Fruit fly (Drosophila melanogaster) whole organism, embryonic: ENCODE measurements around the gene CG34269.

Experiments used
- CG10209 ChIP-seq: fragments of 200-800 bp; sonication (Bioruptor generic); optimal IDR thresholded peaks from 3 replicates; lab custom pipeline; 2017; ENCODE audit warnings: missing biosample characterization, mild to moderate bottlenecking, missing genetic modification characterization, missing genetic modification reagents
- CG1024 ChIP-seq: fragments of 200-800 bp; sonication (Bioruptor generic); IDR thresholded peaks from 2 replicates; pipeline ENCODE4 v1.3.6; 2022; ENCODE audit warnings: missing biosample characterization, missing genetic modification characterization
- CG11085 ChIP-seq: fragments of 200-800 bp; sonication (Bioruptor generic); IDR thresholded peaks from 2 replicates; pipeline ENCODE4 v1.3.6; 2022; ENCODE audit warnings: missing biosample characterization, missing genetic modification characterization
- CG11504 ChIP-seq: fragments of 200-800 bp; sonication (Bioruptor generic); optimal IDR thresholded peaks from 3 replicates; lab custom pipeline; 2019; ENCODE audit warnings: missing biosample characterization, mild to moderate bottlenecking, missing genetic modification characterization, moderate library complexity
- CG12769 ChIP-seq: fragments of 200-800 bp; sonication (Bioruptor generic); optimal IDR thresholded peaks from 2 replicates; lab custom pipeline; 2019; ENCODE audit warnings: missing biosample characterization, mild to moderate bottlenecking, missing genetic modification characterization, moderate library complexity
- CG13894 ChIP-seq: fragments of 200-800 bp; sonication (Bioruptor generic); optimal IDR thresholded peaks from 3 replicates; lab custom pipeline; 2018; ENCODE audit warnings: missing biosample characterization, mild to moderate bottlenecking, missing genetic modification characterization, moderate library complexity
- CG15269 ChIP-seq: fragments of 200-800 bp; sonication (Bioruptor generic); optimal IDR thresholded peaks from 2 replicates; lab custom pipeline; 2018; ENCODE audit warnings: missing biosample characterization, mild to moderate bottlenecking, missing genetic modification characterization, moderate library complexity
- CG18599 ChIP-seq: fragments of 200-800 bp; sonication (Bioruptor generic); optimal IDR thresholded peaks from 3 replicates; lab custom pipeline; 2017; ENCODE audit warnings: missing biosample characterization, missing genetic modification characterization, mild to moderate bottlenecking, moderate library complexity, missing genetic modification reagents
- CG2678 ChIP-seq: fragments of 200-800 bp; sonication (Bioruptor generic); optimal IDR thresholded peaks from 3 replicates; lab custom pipeline; 2019; ENCODE audit warnings: missing biosample characterization, mild to moderate bottlenecking, missing genetic modification characterization, moderate library complexity
- CG30403 ChIP-seq: fragments of 200-800 bp; sonication (Bioruptor generic); optimal IDR thresholded peaks from 3 replicates; lab custom pipeline; 2016; ENCODE audit warnings: missing biosample characterization, missing genetic modification characterization
- CG34376 ChIP-seq: fragments of 200-800 bp; sonication (Bioruptor generic); optimal IDR thresholded peaks from 2 replicates; lab custom pipeline; 2018; ENCODE audit warnings: missing biosample characterization, mild to moderate bottlenecking, missing genetic modification characterization
- CG8281 ChIP-seq: fragments of 200-800 bp; sonication (Bioruptor generic); optimal IDR thresholded peaks from 2 replicates; lab custom pipeline; 2018; ENCODE audit warnings: missing biosample characterization, mild to moderate bottlenecking, missing genetic modification characterization, moderate library complexity
- CG8765 ChIP-seq: fragments of 200-800 bp; sonication (Bioruptor generic); IDR thresholded peaks from 2 replicates; pipeline ENCODE4 v1.3.6; 2022; ENCODE audit warnings: missing biosample characterization, missing genetic modification characterization
- D19A ChIP-seq: fragments of 200-800 bp; optimal IDR thresholded peaks from 3 replicates; lab custom pipeline; 2019; ENCODE audit warnings: missing biosample characterization, mild to moderate bottlenecking, missing genetic modification characterization, moderate library complexity
- GATAe ChIP-seq: fragments of 200-800 bp; sonication (Bioruptor generic); conservative IDR thresholded peaks from 2 replicates; pipeline ENCODE4 v1.3.6; 2022; ENCODE audit warnings: missing biosample characterization, missing genetic modification characterization
- Hsf ChIP-seq: fragments of 200-800 bp; sonication (Bioruptor generic); optimal IDR thresholded peaks from 3 replicates; lab custom pipeline; 2016; ENCODE audit warnings: missing biosample characterization, missing genetic modification characterization
- Meics ChIP-seq: fragments of 200-800 bp; sonication (Bioruptor generic); optimal IDR thresholded peaks from 2 replicates; lab custom pipeline; 2017; ENCODE audit warnings: missing biosample characterization, mild to moderate bottlenecking, missing genetic modification characterization
- Oaz ChIP-seq: fragments of 200-800 bp; sonication (Bioruptor generic); IDR thresholded peaks from 2 replicates; pipeline ENCODE4 v1.3.6; 2022; ENCODE audit warnings: missing biosample characterization, missing genetic modification characterization
- Oli ChIP-seq: fragments of 200-800 bp; sonication (Bioruptor generic); optimal IDR thresholded peaks from 2 replicates; lab custom pipeline; 2018; ENCODE audit warnings: missing biosample characterization, mild to moderate bottlenecking, missing genetic modification characterization, moderate library complexity
- ac ChIP-seq: fragments of 200-800 bp; sonication (Bioruptor generic); optimal IDR thresholded peaks from 3 replicates; lab custom pipeline; 2017; ENCODE audit warnings: missing biosample characterization, mild to moderate bottlenecking, missing genetic modification characterization
- caup ChIP-seq: fragments of 200-800 bp; sonication (Bioruptor generic); optimal IDR thresholded peaks from 3 replicates; lab custom pipeline; 2017; ENCODE audit warnings: missing biosample characterization, mild to moderate bottlenecking, missing genetic modification characterization, moderate library complexity; ENCODE audit not compliant: severe bottlenecking
- corto ChIP-seq: fragments of 200-800 bp; sonication (Bioruptor generic); optimal IDR thresholded peaks from 2 replicates; lab custom pipeline; 2016; ENCODE audit warnings: missing biosample characterization, mild to moderate bottlenecking, missing genetic modification characterization, moderate library complexity
- croc ChIP-seq: fragments of 200-800 bp; sonication (Bioruptor generic); conservative IDR thresholded peaks from 3 replicates; pipeline ENCODE4 v1.3.6; 2022; ENCODE audit warnings: missing biosample characterization, missing genetic modification characterization
- crol ChIP-seq: fragments of 200-800 bp; sonication (Bioruptor generic); IDR thresholded peaks from 2 replicates; pipeline ENCODE4 v1.3.6; 2022; ENCODE audit warnings: missing biosample characterization, missing genetic modification characterization
- cwo ChIP-seq: fragments of 200-800 bp; sonication (Bioruptor generic); optimal IDR thresholded peaks from 3 replicates; lab custom pipeline; 2017; ENCODE audit warnings: missing biosample characterization, missing genetic modification characterization, mild to moderate bottlenecking, moderate library complexity, missing genetic modification reagents
- dysf ChIP-seq: fragments of 200-800 bp; sonication (Bioruptor generic); IDR thresholded peaks from 3 replicates; pipeline ENCODE4 v1.3.6; 2022; ENCODE audit warnings: missing biosample characterization, missing genetic modification characterization
- fd3F ChIP-seq: fragments of 200-800 bp; sonication (Bioruptor generic); optimal IDR thresholded peaks from 2 replicates; lab custom pipeline; 2018; ENCODE audit warnings: missing biosample characterization, mild to moderate bottlenecking, missing genetic modification characterization, moderate library complexity
- gsb-n ChIP-seq: fragments of 200-800 bp; sonication (Bioruptor generic); optimal IDR thresholded peaks from 3 replicates; lab custom pipeline; 2018; ENCODE audit warnings: missing biosample characterization, mild to moderate bottlenecking, missing genetic modification characterization
- klu ChIP-seq: fragments of 200-800 bp; sonication (Bioruptor generic); IDR thresholded peaks from 2 replicates; pipeline ENCODE4 v1.3.6; 2022; ENCODE audit warnings: missing biosample characterization, missing genetic modification characterization
- kni ChIP-seq: fragments of 200-800 bp; sonication (Bioruptor generic); optimal IDR thresholded peaks from 3 replicates; lab custom pipeline; 2017; ENCODE audit warnings: mild to moderate bottlenecking, missing biosample characterization, missing genetic modification reagents, missing genetic modification characterization
- mirr ChIP-seq: fragments of 200-800 bp; sonication (Bioruptor generic); optimal IDR thresholded peaks from 3 replicates; lab custom pipeline; 2018; ENCODE audit warnings: missing biosample characterization, mild to moderate bottlenecking, missing genetic modification characterization
- row ChIP-seq: fragments of 200-800 bp; sonication (Bioruptor generic); IDR thresholded peaks from 3 replicates; pipeline ENCODE4 v1.3.6; 2022; ENCODE audit warnings: missing biosample characterization, missing genetic modification characterization
- sd ChIP-seq: fragments of 200-800 bp; sonication (Bioruptor generic); optimal IDR thresholded peaks from 3 replicates; lab custom pipeline; 2018; ENCODE audit warnings: missing biosample characterization, mild to moderate bottlenecking, missing genetic modification characterization, moderate library complexity
- sim ChIP-seq: fragments of 200-800 bp; sonication (Bioruptor generic); IDR thresholded peaks from 2 replicates; pipeline ENCODE4 v1.3.6; 2022; ENCODE audit warnings: missing biosample characterization, missing genetic modification characterization
- tna ChIP-seq: fragments of 200-800 bp; sonication (Bioruptor generic); IDR thresholded peaks from 2 replicates; pipeline ENCODE4 v1.3.6; 2022; ENCODE audit warnings: missing biosample characterization, missing genetic modification characterization; ENCODE audit not compliant: partially characterized antibody
- unc-4 ChIP-seq: fragments of 200-800 bp; sonication (Bioruptor generic); IDR thresholded peaks from 2 replicates; pipeline ENCODE4 v1.3.6; 2022; ENCODE audit warnings: missing biosample characterization, missing genetic modification characterization; ENCODE audit not compliant: partially characterized antibody
- z ChIP-seq: fragments of 200-800 bp; sonication (Bioruptor generic); IDR thresholded peaks from 3 replicates; pipeline ENCODE4 v1.3.6; 2022; ENCODE audit warnings: missing biosample characterization, missing genetic modification characterization
- zen ChIP-seq: fragments of 200-800 bp; sonication (Bioruptor generic); optimal IDR thresholded peaks from 3 replicates; lab custom pipeline; 2018; ENCODE audit warnings: missing biosample characterization, mild to moderate bottlenecking, missing genetic modification characterization, moderate library complexity

CG34269 gene

DNA sequence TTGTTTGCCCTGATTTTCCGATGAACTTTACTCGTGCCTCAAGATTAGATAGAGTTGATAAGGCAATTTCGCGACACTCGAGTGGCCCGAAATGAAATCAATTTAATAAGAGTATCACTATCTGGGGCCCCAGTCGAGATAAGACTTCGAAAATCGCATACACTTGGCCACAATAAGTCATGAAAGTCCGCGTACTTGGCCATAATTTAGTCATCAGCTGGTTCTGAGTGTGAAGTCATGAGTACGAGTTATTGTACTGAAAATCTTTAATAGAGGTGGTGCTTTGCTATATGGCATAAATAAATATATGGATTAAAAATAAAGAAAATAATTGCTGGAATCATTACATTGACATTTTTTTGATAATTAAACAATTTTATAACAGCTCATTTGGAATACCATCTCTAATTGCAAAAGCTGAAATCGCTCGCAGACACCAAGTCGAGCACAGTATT, 16.4 kb upstream of the CG34269 start (continued):
- TF ChIP-seq CG8765 (GFP tag; lab: Robert Waterston, UW) (no peak), CG2678 (tag; lab: Kevin White, UChicago) (peak; percentile 49), fd3F (GFP tag; lab: Kevin White, UChicago) (no peak), tna (no peak), Oaz (no peak), CG8281 (tag; lab: Kevin White, UChicago) (no peak), Hsf (GFP tag; lab: Kevin White, UChicago) (no peak), z (GFP tag; lab: Robert Waterston, UW) (no peak), CG1024 (GFP tag; lab: Robert Waterston, UW) (no peak), CG30403 (no peak), CG34376 (GFP tag; lab: Kevin White, UChicago) (peak; percentile 71), gsb-n (no peak), Oli (tag; lab: Kevin White, UChicago) (no peak), CG18599 (GFP tag; lab: Kevin White, UChicago) (peak; percentile 74), croc (GFP tag; lab: Robert Waterston, UW) (no peak), GATAe (GFP tag; lab: Robert Waterston, UW) (peak; percentile 55; the same call in 1 of the 2 replicates), CG10209 (GFP tag; lab: Kevin White, UChicago) (no peak), sim (GFP tag; lab: Robert Waterston, UW) (no peak)

DNA sequence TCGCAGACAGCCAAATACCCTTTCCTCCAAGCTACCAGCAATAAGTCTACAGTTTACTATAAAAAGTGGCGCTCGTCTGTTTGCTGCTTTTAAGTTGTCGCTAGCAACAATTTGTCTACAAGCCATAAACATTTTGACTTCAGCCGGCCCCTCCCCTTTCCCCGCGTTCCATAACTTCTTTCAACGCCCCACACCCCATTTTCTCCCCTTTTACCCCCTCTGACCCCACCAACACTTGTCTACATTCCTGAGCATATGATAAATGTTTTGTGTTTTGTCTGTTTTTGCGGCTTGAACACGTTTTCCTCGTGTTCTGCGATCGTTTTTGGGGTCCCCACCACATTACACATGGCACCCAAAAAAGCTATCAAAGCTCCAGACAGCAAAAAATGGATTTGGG, 14.5 kb upstream of the CG34269 start:
- TF ChIP-seq CG15269 (tag; lab: Kevin White, UChicago) (peak; percentile 56), dysf (GFP tag; lab: Robert Waterston, UW) (0 out of 3 replicates have a peak, but pooled peaks have one; percentile 26), CG11085 (GFP tag; lab: Robert Waterston, UW) (no peak), row (GFP tag; lab: Robert Waterston, UW) (0 out of 3 replicates have a peak, but pooled peaks have one; percentile 11), caup (GFP tag; lab: Kevin White, UChicago) (peak; percentile 48), Meics (GFP tag; lab: Kevin White, UChicago) (no peak), corto (no peak), sd (tag; lab: Kevin White, UChicago) (peak; percentile 98), zen (no peak), cwo (GFP tag; lab: Kevin White, UChicago) (peak; percentile 41), D19A (peak; percentile 63), ac (GFP tag; lab: Kevin White, UChicago) (no peak), CG11504 (tag; lab: Kevin White, UChicago) (peak; percentile 52), CG13894 (tag; lab: Kevin White, UChicago) (peak; percentile 56), kni (GFP tag; lab: Kevin White, UChicago) (peak; percentile 81), klu (GFP tag; lab: Robert Waterston, UW) (0 out of 2 replicates have a peak, but pooled peaks have one; percentile 10), crol (peak; percentile 85), unc-4 (GFP tag; lab: Robert Waterston, UW) (no peak), mirr (GFP tag; lab: Kevin White, UChicago) (peak; percentile 30), CG12769 (tag; lab: Kevin White, UChicago) (peak; percentile 30)
- TF ChIP-seq, all 482 proteins: peak for 14
